Fruit fly (Drosophila melanogaster) whole organism, adult: ENCODE data around the gene CG46312.

Experiments used
- CG33017 ChIP-seq: fragments of 200-800 bp; sonication (Bioruptor generic); optimal IDR thresholded peaks from 2 replicates; lab custom pipeline; 2018; ENCODE audit warnings: missing biosample characterization, mild to moderate bottlenecking, missing genetic modification characterization, moderate library complexity
- CG5204 ChIP-seq: fragments of 200-800 bp; sonication (Bioruptor generic); optimal IDR thresholded peaks from 2 replicates; lab custom pipeline; 2016; ENCODE audit warnings: missing biosample characterization, missing genetic modification characterization
- CG7101 ChIP-seq: fragments of 200-800 bp; sonication (Bioruptor generic); optimal IDR thresholded peaks from 2 replicates; lab custom pipeline; 2018; ENCODE audit warnings: missing biosample characterization, mild to moderate bottlenecking, missing genetic modification characterization, moderate library complexity
- bab1 ChIP-seq: fragments of 200-800 bp; sonication (Bioruptor generic); optimal IDR thresholded peaks from 3 replicates; lab custom pipeline; 2019; ENCODE audit warnings: missing biosample characterization, mild to moderate bottlenecking, missing genetic modification characterization, moderate library complexity
- kay ChIP-seq: fragments of 200-800 bp; sonication (Bioruptor generic); peaks from one replicate; lab custom pipeline; 2016; ENCODE audit warnings: missing biosample characterization, missing genetic modification characterization, borderline replicate concordance
- ovo ChIP-seq: fragments of 200-800 bp; sonication (Bioruptor generic); optimal IDR thresholded peaks from 2 replicates; lab custom pipeline; 2016; ENCODE audit warnings: missing biosample characterization, missing genetic modification characterization
- pad ChIP-seq: fragments of 200-800 bp; sonication (Bioruptor generic); optimal IDR thresholded peaks from 3 replicates; lab custom pipeline; 2017; ENCODE audit warnings: missing biosample characterization, missing genetic modification characterization, mild to moderate bottlenecking, moderate library complexity, missing genetic modification reagents
- tj ChIP-seq: fragments of 200-800 bp; sonication (Bioruptor generic); optimal IDR thresholded peaks from 3 replicates; lab custom pipeline; 2017; ENCODE audit warnings: missing biosample characterization, mild to moderate bottlenecking, missing genetic modification characterization, moderate library complexity

- TF ChIP-seq tj (GFP tag; lab: Kevin White, UChicago) (no peak), CG7101 (no peak), ovo (GFP tag; lab: Kevin White, UChicago) (no peak), pad (GFP tag; lab: Kevin White, UChicago) (no peak), CG5204 (no peak), bab1 (no peak), kay (GFP tag; lab: Kevin White, UChicago) (no peak), CG33017 (no peak)
Measured at dm6 chrX:15982844-15983243, 8.9 kb downstream of the CG46312 start, which contains the start of gene Cep164.
